Worm (Caenorhabditis elegans) whole organism, L1 larva: ENCODE results near the gene nhr-5.

Experiments used
- ama-1 ChIP-seq: fragments of 150-350 bp; optimal IDR thresholded peaks from 2 replicates; lab custom pipeline; 2014
- ceh-82 ChIP-seq, 3 experiments: fragments of 150-350 bp in 1 of 3; sonication (generic microtip) in 2 of 3; optimal IDR thresholded peaks; 2 replicates each; lab custom pipeline; 2014 to 2017; ENCODE audit warnings: missing biosample characterization in 3 of 3, missing genetic modification characterization in 3 of 3
- egl-27 ChIP-seq, 2 experiments: fragments of 150-350 bp in 1 of 2; sonication (generic microtip); optimal IDR thresholded peaks; 3 replicates each; lab custom pipeline; 2017 to 2018; ENCODE audit warnings: missing biosample characterization in 2 of 2, missing genetic modification characterization in 2 of 2, missing genetic modification reagents in 2 of 2
- ets-5 ChIP-seq: fragments of 200-800 bp; sonication (Bioruptor generic); IDR thresholded peaks from 2 replicates; pipeline ENCODE4 v1.3.6; 2022; ENCODE audit warnings: missing genetic modification characterization, missing compliant biosample characterization
- lin-35 ChIP-seq, 2 experiments: fragments of 150-350 bp; optimal IDR thresholded peaks; 2 replicates each; lab custom pipeline; 2014; ENCODE audit warnings: missing biosample characterization in 2 of 2, missing genetic modification characterization in 2 of 2, missing genetic modification reagents in 2 of 2
- nhr-77 ChIP-seq: fragments of 150-350 bp; optimal IDR thresholded peaks from 2 replicates; lab custom pipeline; 2014; ENCODE audit warnings: missing biosample characterization, missing genetic modification characterization
- rnt-1 ChIP-seq: sonication (generic microtip); optimal IDR thresholded peaks from 2 replicates; lab custom pipeline; 2016; ENCODE audit warnings: mild to moderate bottlenecking, missing genetic modification characterization, moderate library complexity, missing compliant biosample characterization
- snpc-4 ChIP-seq: fragments of 150-350 bp; optimal IDR thresholded peaks from 2 replicates; lab custom pipeline; 2014; ENCODE audit warnings: missing biosample characterization, missing genetic modification characterization
- sptf-1 ChIP-seq: fragments of 150-350 bp; optimal IDR thresholded peaks from 2 replicates; lab custom pipeline; 2014; ENCODE audit warnings: missing biosample characterization, missing genetic modification characterization
- unc-86 ChIP-seq: sonication (generic microtip); optimal IDR thresholded peaks from 2 replicates; lab custom pipeline; 2016; ENCODE audit warnings: missing genetic modification characterization, missing compliant biosample characterization

ce11 chrIV:15433805-15434204 is 33.7 kb downstream of the nhr-5 start:
- TF ChIP-seq lin-35 (GFP tag; optimal IDR thresholded peaks at IDR 0.05; lab: Kevin White, UChicago): no peak
- no peak for TF ChIP-seq unc-86
- no peak for TF ChIP-seq sptf-1 (tag; lab: Kevin White, UChicago)
- TF ChIP-seq ceh-82 (tag; optimal IDR thresholded peaks at IDR 0.05; lab: Kevin White, UChicago): no peak
- TF ChIP-seq ama-1 (lab: Kevin White, UChicago): no peak
- TF ChIP-seq ets-5 (GFP tag; lab: Robert Waterston, UW): no peak
- TF ChIP-seq snpc-4 (tag; lab: Kevin White, UChicago): no peak
- TF ChIP-seq nhr-77 (tag; lab: Kevin White, UChicago): no peak
- TF ChIP-seq egl-27 (tag; optimal IDR thresholded peaks at IDR 0.05; lab: Kevin White, UChicago): no peak
- TF ChIP-seq rnt-1 (tag; lab: Kevin White, UChicago): no peak
